Worm (Caenorhabditis elegans) whole organism, L4 larva: ENCODE results near the gene F56A8.9.

Experiments
- R02D3.7 ChIP-seq: fragments of 150-350 bp; sonication (generic microtip); optimal IDR thresholded peaks from 3 replicates; lab custom pipeline; 2014; ENCODE audit warnings: missing biosample characterization, missing genetic modification characterization
- fkh-10 ChIP-seq: fragments of 150-350 bp; optimal IDR thresholded peaks from 2 replicates; lab custom pipeline; 2014; ENCODE audit warnings: missing biosample characterization, missing genetic modification reagents, missing genetic modification characterization
- lsy-2 ChIP-seq, 2 experiments: fragments of 150-350 bp in 1 of 2; sonication (generic microtip) in 1 of 2; optimal IDR thresholded peaks; 2 replicates each; lab custom pipeline; 2014 to 2017; ENCODE audit warnings: missing biosample characterization in 2 of 2, missing genetic modification characterization in 2 of 2
- skn-1 ChIP-seq: fragments of 150-350 bp; optimal IDR thresholded peaks from 2 replicates; lab custom pipeline; 2014; ENCODE audit warnings: missing biosample characterization, missing genetic modification characterization
- snpc-4 ChIP-seq: fragments of 150-350 bp; optimal IDR thresholded peaks from 2 replicates; lab custom pipeline; 2014; ENCODE audit warnings: missing biosample characterization, missing genetic modification characterization
- zag-1 ChIP-seq: fragments of 150-350 bp; optimal IDR thresholded peaks from 2 replicates; lab custom pipeline; 2014; ENCODE audit warnings: missing biosample characterization, missing genetic modification characterization
- zip-2 ChIP-seq: fragments of 150-350 bp; optimal IDR thresholded peaks from 2 replicates; lab custom pipeline; 2014; ENCODE audit warnings: missing biosample characterization, missing genetic modification characterization
- ztf-11 ChIP-seq: fragments of 150-350 bp; optimal IDR thresholded peaks from 2 replicates; lab custom pipeline; 2014; ENCODE audit warnings: missing biosample characterization, missing genetic modification characterization

ce11 chrIII:13302578-13302977, 48.1 kb downstream of the F56A8.9 start:
- TF ChIP-seq ztf-11 (no peak), zip-2 (tag; lab: Kevin White, UChicago) (no peak), zag-1 (tag; lab: Kevin White, UChicago) (no peak), snpc-4 (tag; lab: Kevin White, UChicago) (no peak), skn-1 (no peak), R02D3.7 (tag; lab: Kevin White, UChicago) (no peak), lsy-2 (tag; optimal IDR thresholded peaks at IDR 0.05; lab: Kevin White, UChicago) (no peak), fkh-10 (GFP tag; lab: Kevin White, UChicago) (no peak)
